Fruit fly (Drosophila melanogaster): ENCODE results near the gene Rbf2.

dm6 chr3R:15935538-15935937 is 29.7 kb upstream of the Rbf2 start:
- TF ChIP-seq CG33017 (tag; optimal IDR thresholded peaks at IDR 0.05), result no peak
- TF ChIP-seq CG7101 (tag; optimal IDR thresholded peaks at IDR 0.05), result no peak
- TF ChIP-seq ovo (GFP tag; optimal IDR thresholded peaks at IDR 0.05), result no peak
- TF ChIP-seq CG14711 (tag; optimal IDR thresholded peaks at IDR 0.05), result no peak
- TF ChIP-seq pad (GFP tag; optimal IDR thresholded peaks at IDR 0.05), result no peak
- TF ChIP-seq cic (GFP tag; optimal IDR thresholded peaks at IDR 0.05), result no peak
- no peak for TF ChIP-seq CG1620 (GFP tag; optimal IDR thresholded peaks at IDR 0.05)
- TF ChIP-seq Clk (GFP tag; optimal IDR thresholded peaks at IDR 0.05), result no peak
- TF ChIP-seq Hr96 (GFP tag; optimal IDR thresholded peaks at IDR 0.05), result no peak
- no peak for TF ChIP-seq CG11617 (GFP tag; optimal IDR thresholded peaks at IDR 0.05)
- TF ChIP-seq bab1 (GFP tag; optimal IDR thresholded peaks at IDR 0.05), result no peak
- TF ChIP-seq CG7045 (GFP tag; optimal IDR thresholded peaks at IDR 0.05), result no peak
- no peak for TF ChIP-seq kay (GFP tag; ENCODE audit: borderline replicate concordance)
- TF ChIP-seq toe (GFP tag; optimal IDR thresholded peaks at IDR 0.05), result no peak

All from whole organism, adult.